Worm (Caenorhabditis elegans) whole organism, L3 larva: ENCODE measurements around the gene fah-1.

Experiments used
- ama-1 ChIP-seq: fragments of 150-350 bp; optimal IDR thresholded peaks from 2 replicates; lab custom pipeline; 2018
- ceh-28 ChIP-seq: fragments of 150-350 bp; optimal IDR thresholded peaks from 2 replicates; lab custom pipeline; 2014; ENCODE audit warnings: missing biosample characterization, missing genetic modification reagents, missing genetic modification characterization
- daf-12 ChIP-seq: fragments of 150-350 bp; optimal IDR thresholded peaks from 2 replicates; lab custom pipeline; 2014; ENCODE audit warnings: missing biosample characterization, missing genetic modification reagents, missing genetic modification characterization
- egl-5 ChIP-seq: fragments of 150-350 bp; optimal IDR thresholded peaks from 2 replicates; lab custom pipeline; 2017; ENCODE audit warnings: missing biosample characterization, missing genetic modification reagents, missing genetic modification characterization, inconsistent platforms
- elt-1 ChIP-seq: fragments of 150-350 bp; optimal IDR thresholded peaks from 2 replicates; lab custom pipeline; 2014; ENCODE audit warnings: missing biosample characterization, missing genetic modification characterization
- nhr-28 ChIP-seq: fragments of 150-350 bp; optimal IDR thresholded peaks from 2 replicates; lab custom pipeline; 2014; ENCODE audit warnings: missing biosample characterization, missing genetic modification characterization
- sea-2 ChIP-seq: fragments of 150-350 bp; sonication (generic microtip); optimal IDR thresholded peaks from 4 replicates; lab custom pipeline; 2014; ENCODE audit warnings: missing biosample characterization, missing genetic modification reagents, missing genetic modification characterization
- snpc-4 ChIP-seq: fragments of 150-350 bp; optimal IDR thresholded peaks from 2 replicates; lab custom pipeline; 2014; ENCODE audit warnings: missing biosample characterization, missing genetic modification characterization
- unc-39 ChIP-seq: sonication (generic microtip); optimal IDR thresholded peaks from 4 replicates; lab custom pipeline; 2017; ENCODE audit warnings: missing biosample characterization, missing genetic modification characterization
- zag-1 ChIP-seq: fragments of 150-350 bp; optimal IDR thresholded peaks from 2 replicates; lab custom pipeline; 2014; ENCODE audit warnings: missing biosample characterization, missing genetic modification characterization

DNA sequence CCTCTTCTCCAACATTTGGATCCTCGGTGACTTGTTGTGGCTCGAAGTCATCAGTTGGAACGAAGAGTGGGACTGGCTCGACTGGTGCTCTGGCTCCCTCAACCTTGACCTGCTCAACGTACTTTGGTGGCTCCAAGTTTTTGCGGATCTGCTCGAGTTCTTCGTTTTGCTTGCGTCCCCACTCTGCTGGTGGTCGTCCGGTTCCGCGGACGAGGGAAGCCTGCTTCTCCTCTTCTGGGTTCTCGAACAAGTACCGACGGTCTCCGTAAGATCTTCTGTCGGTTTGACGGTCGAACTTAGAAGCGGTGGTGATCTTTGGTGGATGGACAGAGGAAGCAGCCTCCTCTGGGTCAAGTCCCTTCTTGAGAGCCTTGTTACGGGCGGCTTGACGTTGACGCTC lies 40.0 kb downstream of the fah-1 start:
- TF ChIP-seq daf-12 (tag; lab: Kevin White, UChicago), result no peak
- TF ChIP-seq elt-1, result no peak
- TF ChIP-seq egl-5 (tag; lab: Kevin White, UChicago), result no peak
- TF ChIP-seq unc-39, result no peak
- TF ChIP-seq ama-1 (lab: Kevin White, UChicago), result no peak
- TF ChIP-seq nhr-28 (tag; lab: Kevin White, UChicago), result no peak
- TF ChIP-seq ceh-28 (tag; lab: Kevin White, UChicago), result no peak
- TF ChIP-seq snpc-4 (tag; lab: Kevin White, UChicago), result no peak
- TF ChIP-seq zag-1 (tag; lab: Kevin White, UChicago), result no peak
- TF ChIP-seq sea-2 (GFP tag; lab: Kevin White, UChicago), result no peak
